Fruit fly (Drosophila melanogaster): ENCODE measurements around the gene abd-A.

The abd-A gene

dm6 chr3R:16850688-16851491 is 21.0 kb upstream of the abd-A start (continued):
- peak; percentile 58 for TF ChIP-seq CG12769 (tag; optimal IDR thresholded peaks at IDR 0.05)
- TF ChIP-seq Kr (GFP tag; optimal IDR thresholded peaks at IDR 0.05): no peak
- TF ChIP-seq CG10543 (GFP tag; optimal IDR thresholded peaks at IDR 0.05): peak; percentile 40
- TF ChIP-seq Nf-YA (GFP tag; IDR thresholded peaks at IDR 0.05): no peak
- TF ChIP-seq ab (GFP tag; optimal IDR thresholded peaks at IDR 0.05): no peak
- no peak for TF ChIP-seq CG5245 (GFP tag; optimal IDR thresholded peaks at IDR 0.05)
- no peak for TF ChIP-seq tup (GFP tag; optimal IDR thresholded peaks at IDR 0.05)
- TF ChIP-seq CG15479 (GFP tag; optimal IDR thresholded peaks at IDR 0.05): no peak
- TF ChIP-seq CkIIα-i1 (GFP tag; IDR thresholded peaks at IDR 0.05): no peak
- TF ChIP-seq sim (GFP tag; IDR thresholded peaks at IDR 0.05): no peak
- no peak for TF ChIP-seq CG31388 (GFP tag; optimal IDR thresholded peaks at IDR 0.05)
- TF ChIP-seq HLH54F (GFP tag; optimal IDR thresholded peaks at IDR 0.05): no peak
- TF ChIP-seq Xbp1 (GFP tag; optimal IDR thresholded peaks at IDR 0.05): no peak
- no peak for TF ChIP-seq Ssrp (tag; optimal IDR thresholded peaks at IDR 0.05)
- TF ChIP-seq Elba2 (GFP tag; optimal IDR thresholded peaks at IDR 0.05): no peak
- TF ChIP-seq CG7987 (GFP tag; optimal IDR thresholded peaks at IDR 0.05): no peak
- TF ChIP-seq NC2β (GFP tag; optimal IDR thresholded peaks at IDR 0.05): no peak
- TF ChIP-seq sug (tag; optimal IDR thresholded peaks at IDR 0.05): peak; percentile 40
- no peak for TF ChIP-seq NfI (GFP tag; optimal IDR thresholded peaks at IDR 0.05)
- peak; percentile 3 for TF ChIP-seq ash1 (GFP tag; optimal IDR thresholded peaks at IDR 0.05)
- no peak for TF ChIP-seq HHEX (GFP tag; optimal IDR thresholded peaks at IDR 0.05)
- TF ChIP-seq pho (GFP tag; optimal IDR thresholded peaks at IDR 0.05): no peak
- TF ChIP-seq CG10267 (tag; optimal IDR thresholded peaks at IDR 0.05): no peak
- no peak for TF ChIP-seq CTCF (GFP tag; optimal IDR thresholded peaks at IDR 0.05)
- TF ChIP-seq Aef1 (GFP tag; IDR thresholded peaks at IDR 0.05): no peak
- TF ChIP-seq CG17912 (GFP tag; optimal IDR thresholded peaks at IDR 0.05): no peak
- TF ChIP-seq bowl (GFP tag; IDR thresholded peaks at IDR 0.05): no peak
- no peak for TF ChIP-seq bcd (GFP tag; optimal IDR thresholded peaks at IDR 0.05)
- TF ChIP-seq sr (GFP tag; IDR thresholded peaks at IDR 0.05): no peak
- TF ChIP-seq CG4360 (GFP tag; IDR thresholded peaks at IDR 0.05): no peak
- no peak for TF ChIP-seq Bteb2 (GFP tag; optimal IDR thresholded peaks at IDR 0.05)
- no peak for TF ChIP-seq CG1233 (GFP tag; optimal IDR thresholded peaks at IDR 0.05)
- no peak for TF ChIP-seq CG7271 (tag; optimal IDR thresholded peaks at IDR 0.05)
- no peak for TF ChIP-seq Opbp (GFP tag; IDR thresholded peaks at IDR 0.05; ENCODE audit: partially characterized antibody)
- TF ChIP-seq tll (GFP tag; optimal IDR thresholded peaks at IDR 0.05): no peak
- TF ChIP-seq NFAT (GFP tag; IDR thresholded peaks at IDR 0.05): peak; percentile 44; the same call in 1 of the 2 replicates

dm6 chr3R:16849839-16850238 is 20.0 kb upstream of the abd-A start:
- TF ChIP-seq dm (GFP tag; optimal IDR thresholded peaks at IDR 0.05) (no peak), jigr1 (GFP tag; IDR thresholded peaks at IDR 0.05) (no peak), ash1 (GFP tag; optimal IDR thresholded peaks at IDR 0.05) (peak; percentile 38), CG6765 (GFP tag; optimal IDR thresholded peaks at IDR 0.05) (no peak), Stat92E (GFP tag; optimal IDR thresholded peaks at IDR 0.05) (no peak), trem (tag; optimal IDR thresholded peaks at IDR 0.05) (no peak), Hr51 (GFP tag; optimal IDR thresholded peaks at IDR 0.05) (no peak), YL-1 (GFP tag; optimal IDR thresholded peaks at IDR 0.05) (no peak), sens (GFP tag) (no peak), CG7556 (GFP tag; optimal IDR thresholded peaks at IDR 0.05) (no peak), cg (GFP tag; optimal IDR thresholded peaks at IDR 0.05) (peak; percentile 72), CG2120 (GFP tag; optimal IDR thresholded peaks at IDR 0.05) (no peak), kah (GFP tag; optimal IDR thresholded peaks at IDR 0.05) (no peak), Adf1 (GFP tag; IDR thresholded peaks at IDR 0.05) (peak; percentile 93), bbx (GFP tag; IDR thresholded peaks at IDR 0.05; ENCODE audit: partially characterized antibody) (peak; percentile 24; the same call in 1 of the 2 replicates), CG13287 (GFP tag; IDR thresholded peaks at IDR 0.05; ENCODE audit: partially characterized antibody) (0 out of 2 replicates have a peak, but pooled peaks have one; percentile 17)
